Worm (Caenorhabditis elegans) whole organism, late embryonic: Measurements from ENCODE around the gene H40L08.7.

ENCODE experiments used
- C08G9.2 ChIP-seq: sonication (generic microtip); optimal IDR thresholded peaks from 2 replicates; lab custom pipeline; 2016; ENCODE audit warnings: mild to moderate bottlenecking, missing genetic modification characterization, moderate library complexity, missing compliant biosample characterization
- K02D7.2 ChIP-seq: sonication (generic microtip); optimal IDR thresholded peaks from 2 replicates; lab custom pipeline; 2017; ENCODE audit warnings: mild to moderate bottlenecking, missing genetic modification characterization, missing compliant biosample characterization
- K09A11.1 ChIP-seq: sonication (generic microtip); optimal IDR thresholded peaks from 2 replicates; lab custom pipeline; 2017; ENCODE audit warnings: antibody characterized with exemption, mild to moderate bottlenecking, missing genetic modification characterization, missing compliant biosample characterization; ENCODE audit not compliant: insufficient read depth
- T23F11.4 ChIP-seq: fragments of 200-800 bp; sonication (Bioruptor generic); optimal IDR thresholded peaks from 2 replicates; lab custom pipeline; 2018; ENCODE audit warnings: mild to moderate bottlenecking, missing genetic modification characterization, missing compliant biosample characterization
- Y22D7AL.16 ChIP-seq: sonication (generic microtip); optimal IDR thresholded peaks from 2 replicates; lab custom pipeline; 2016; ENCODE audit warnings: missing genetic modification characterization, missing compliant biosample characterization
- ahr-1 ChIP-seq: sonication (generic microtip); optimal IDR thresholded peaks from 2 replicates; lab custom pipeline; 2016; ENCODE audit warnings: missing genetic modification characterization, missing compliant biosample characterization
- ama-1 ChIP-seq: fragments of 150-350 bp; optimal IDR thresholded peaks from 2 replicates; lab custom pipeline; 2014
- ceh-14 ChIP-seq: sonication (generic microtip); optimal IDR thresholded peaks from 2 replicates; lab custom pipeline; 2016; ENCODE audit warnings: missing genotype, missing genetic modification characterization, missing compliant biosample characterization
- ceh-18 ChIP-seq: sonication (generic microtip); optimal IDR thresholded peaks from 2 replicates; lab custom pipeline; 2016; ENCODE audit warnings: missing genetic modification characterization, missing compliant biosample characterization
- ceh-22 ChIP-seq: sonication (generic microtip); optimal IDR thresholded peaks from 2 replicates; lab custom pipeline; 2017; ENCODE audit warnings: missing biosample characterization, missing genetic modification characterization
- ceh-24 ChIP-seq: sonication (generic microtip); optimal IDR thresholded peaks from 2 replicates; lab custom pipeline; 2016; ENCODE audit warnings: mild to moderate bottlenecking, missing genetic modification characterization, missing compliant biosample characterization
- ceh-30 ChIP-seq: fragments of 150-350 bp; optimal IDR thresholded peaks from 2 replicates; lab custom pipeline; 2014; ENCODE audit warnings: missing biosample characterization, missing genetic modification characterization
- ceh-31 ChIP-seq: sonication (generic microtip); optimal IDR thresholded peaks from 2 replicates; lab custom pipeline; 2016; ENCODE audit warnings: missing genetic modification characterization, missing compliant biosample characterization
- ceh-48 ChIP-seq: sonication (generic microtip); optimal IDR thresholded peaks from 2 replicates; lab custom pipeline; 2016; ENCODE audit warnings: missing genetic modification characterization, inconsistent platforms, missing compliant biosample characterization
- ceh-6 ChIP-seq: fragments of 200-800 bp; sonication (Bioruptor generic); optimal IDR thresholded peaks from 2 replicates; lab custom pipeline; 2018; ENCODE audit warnings: mild to moderate bottlenecking, missing genetic modification characterization, missing compliant biosample characterization
- che-1 ChIP-seq: sonication (generic microtip); optimal IDR thresholded peaks from 2 replicates; lab custom pipeline; 2016; ENCODE audit warnings: mild to moderate bottlenecking, missing genetic modification characterization, missing compliant biosample characterization
- elt-2 ChIP-seq: sonication (generic microtip); optimal IDR thresholded peaks from 2 replicates; lab custom pipeline; 2016; ENCODE audit warnings: missing genetic modification reagents, missing genetic modification characterization, missing compliant biosample characterization
- elt-4 ChIP-seq: sonication (generic microtip); optimal IDR thresholded peaks from 2 replicates; lab custom pipeline; 2016; ENCODE audit warnings: missing genetic modification characterization, missing compliant biosample characterization
- ets-4 ChIP-seq: sonication (generic microtip); optimal IDR thresholded peaks from 2 replicates; lab custom pipeline; 2016; ENCODE audit warnings: missing genetic modification characterization, missing compliant biosample characterization
- fax-1 ChIP-seq: sonication (generic microtip); optimal IDR thresholded peaks from 2 replicates; lab custom pipeline; 2016; ENCODE audit warnings: missing genotype, missing genetic modification characterization, missing compliant biosample characterization
- fkh-10 ChIP-seq: fragments of 150-350 bp; optimal IDR thresholded peaks from 2 replicates; lab custom pipeline; 2014; ENCODE audit warnings: missing biosample characterization, missing genetic modification reagents, missing genetic modification characterization
- fkh-6 ChIP-seq: sonication (generic microtip); optimal IDR thresholded peaks from 2 replicates; lab custom pipeline; 2016; ENCODE audit warnings: missing genetic modification characterization, missing compliant biosample characterization
- hlh-15 ChIP-seq: sonication (generic microtip); optimal IDR thresholded peaks from 2 replicates; lab custom pipeline; 2016; ENCODE audit warnings: missing genetic modification characterization, missing compliant biosample characterization
- lin-11 ChIP-seq: fragments of 200-800 bp; sonication (Bioruptor generic); optimal IDR thresholded peaks from 2 replicates; lab custom pipeline; 2018; ENCODE audit warnings: mild to moderate bottlenecking, missing genetic modification characterization, missing compliant biosample characterization
- madf-2 ChIP-seq: sonication (generic microtip); optimal IDR thresholded peaks from 2 replicates; lab custom pipeline; 2017; ENCODE audit warnings: missing genetic modification characterization, missing compliant biosample characterization
- npax-4 ChIP-seq: sonication (generic microtip); optimal IDR thresholded peaks from 2 replicates; lab custom pipeline; 2016; ENCODE audit warnings: missing genetic modification characterization, missing compliant biosample characterization
- pag-3 ChIP-seq: sonication (generic microtip); optimal IDR thresholded peaks from 2 replicates; lab custom pipeline; 2016; ENCODE audit warnings: missing compliant biosample characterization, missing genetic modification characterization, borderline replicate concordance
- pha-2 ChIP-seq: sonication (generic microtip); optimal IDR thresholded peaks from 2 replicates; lab custom pipeline; 2017; ENCODE audit warnings: mild to moderate bottlenecking, missing genetic modification characterization, missing compliant biosample characterization
- pha-4 ChIP-seq: fragments of 150-350 bp; optimal IDR thresholded peaks from 2 replicates; lab custom pipeline; 2018; ENCODE audit warnings: missing biosample characterization, missing genetic modification reagents, missing genetic modification characterization
- rnt-1 ChIP-seq: sonication (generic microtip); optimal IDR thresholded peaks from 2 replicates; lab custom pipeline; 2016; ENCODE audit warnings: missing genetic modification characterization, missing compliant biosample characterization
- sdc-2 ChIP-seq: sonication (generic microtip); optimal IDR thresholded peaks from 2 replicates; lab custom pipeline; 2016; ENCODE audit warnings: missing genotype, missing genetic modification characterization, missing compliant biosample characterization
- sox-4 ChIP-seq: sonication (generic microtip); optimal IDR thresholded peaks from 2 replicates; lab custom pipeline; 2017; ENCODE audit warnings: mild to moderate bottlenecking, missing genetic modification characterization, inconsistent platforms, missing compliant biosample characterization
- syd-9 ChIP-seq: sonication (generic microtip); optimal IDR thresholded peaks from 2 replicates; lab custom pipeline; 2016; ENCODE audit warnings: mild to moderate bottlenecking, missing genetic modification characterization, moderate library complexity, missing compliant biosample characterization
- tbx-2 ChIP-seq: sonication (generic microtip); optimal IDR thresholded peaks from 2 replicates; lab custom pipeline; 2016; ENCODE audit warnings: missing genetic modification characterization, missing compliant biosample characterization
- ttx-3 ChIP-seq: sonication (generic microtip); optimal IDR thresholded peaks from 2 replicates; lab custom pipeline; 2016; ENCODE audit warnings: missing genetic modification reagents, missing genetic modification characterization, missing compliant biosample characterization
- unc-3 ChIP-seq, 2 experiments: fragments of 200-800 bp in 1 of 2; sonication (Bioruptor generic) in 1 of 2; sonication (generic microtip) in 1 of 2; conservative IDR thresholded peaks in 1 of 2; optimal IDR thresholded peaks in 1 of 2; 2 replicates each; pipeline versions ENCODE4 v1.3.6 to Lab custom; 2016 to 2022; ENCODE audit warnings: missing compliant biosample characterization in 2 of 2, missing genetic modification characterization in 2 of 2, missing genetic modification reagents in 1 of 2
- unc-55 ChIP-seq: sonication (generic microtip); optimal IDR thresholded peaks from 2 replicates; lab custom pipeline; 2017; ENCODE audit warnings: missing biosample characterization, missing genetic modification reagents, missing genetic modification characterization
- unc-86 ChIP-seq: sonication (generic microtip); optimal IDR thresholded peaks from 2 replicates; lab custom pipeline; 2016; ENCODE audit warnings: missing genetic modification characterization, missing compliant biosample characterization
- ztf-16 ChIP-seq: sonication (generic microtip); optimal IDR thresholded peaks from 2 replicates; lab custom pipeline; 2017; ENCODE audit warnings: missing genetic modification characterization, missing compliant biosample characterization

The H40L08.7 gene

ce11 chrX:15039696-15040212, 37.8 kb downstream of the H40L08.7 start:
- TF ChIP-seq npax-4 (tag; lab: Kevin White, UChicago) (no peak), hlh-15 (tag; lab: Kevin White, UChicago) (no peak), che-1 (tag; lab: Kevin White, UChicago) (no peak), pag-3 (tag; lab: Kevin White, UChicago) (no peak), ama-1 (no peak), ceh-22 (no peak), syd-9 (no peak), fkh-6 (tag; lab: Kevin White, UChicago) (no peak)

- TF ChIP-seq C08G9.2 (no peak), lin-11 (tag; lab: Kevin White, UChicago) (no peak), unc-86 (no peak), T23F11.4 (GFP tag; lab: Kevin White, UChicago) (no peak), ceh-14 (tag; lab: Kevin White, UChicago) (no peak), ceh-22 (no peak), sox-4 (tag; lab: Kevin White, UChicago) (no peak), sdc-2 (tag; lab: Kevin White, UChicago) (no peak), ceh-30 (tag; lab: Kevin White, UChicago) (no peak), npax-4 (tag; lab: Kevin White, UChicago) (no peak), unc-3 (GFP tag; conservative IDR thresholded peaks at IDR 0.05; lab: Robert Waterston, UW) (no peak), unc-3 (tag; optimal IDR thresholded peaks at IDR 0.05; lab: Kevin White, UChicago) (no peak)
- TF ChIP-seq, all 69 proteins: peak for 0
Measured at ce11 chrX:15039029-15039695, 38.4 kb downstream of the H40L08.7 start.

ce11 chrX:15036287-15036686, 41.3 kb downstream of the H40L08.7 start:
- no peak for TF ChIP-seq lin-11 (tag; lab: Kevin White, UChicago)
- TF ChIP-seq pha-2 = no peak
- no peak for TF ChIP-seq ahr-1 (tag; lab: Kevin White, UChicago)
- TF ChIP-seq fkh-10 (GFP tag; lab: Kevin White, UChicago) = no peak
- TF ChIP-seq npax-4 (tag; lab: Kevin White, UChicago) = no peak
- TF ChIP-seq, all 69 proteins: peak for 0

ce11 chrX:15035748-15036147, 41.8 kb downstream of the H40L08.7 start:
- TF ChIP-seq ceh-31 (tag; lab: Kevin White, UChicago) = no peak
- no peak for TF ChIP-seq Y22D7AL.16 (tag; lab: Kevin White, UChicago)
- no peak for TF ChIP-seq rnt-1 (tag; lab: Kevin White, UChicago)
- no peak for TF ChIP-seq fax-1 (tag; lab: Kevin White, UChicago)
- TF ChIP-seq ceh-14 (tag; lab: Kevin White, UChicago) = no peak
- no peak for TF ChIP-seq ama-1
- no peak for TF ChIP-seq K09A11.1 (tag; lab: Kevin White, UChicago)
- no peak for TF ChIP-seq pha-4 (tag; lab: Kevin White, UChicago)
- TF ChIP-seq ets-4 (tag; lab: Kevin White, UChicago) = no peak
- TF ChIP-seq npax-4 (tag; lab: Kevin White, UChicago) = no peak
- TF ChIP-seq ceh-6 (GFP tag; lab: Kevin White, UChicago) = no peak
- no peak for TF ChIP-seq ztf-16 (tag; lab: Kevin White, UChicago)
- no peak for TF ChIP-seq C08G9.2
- TF ChIP-seq ttx-3 = no peak
- no peak for TF ChIP-seq ceh-30 (tag; lab: Kevin White, UChicago)
- no peak for TF ChIP-seq ceh-24 (tag; lab: Kevin White, UChicago)
- no peak for TF ChIP-seq ceh-18

- no peak for TF ChIP-seq pha-4 (tag; lab: Kevin White, UChicago)
- TF ChIP-seq C08G9.2 = no peak
- no peak for TF ChIP-seq unc-55 (GFP tag; lab: Kevin White, UChicago)
- no peak for TF ChIP-seq tbx-2 (tag; lab: Kevin White, UChicago)
- TF ChIP-seq syd-9 = no peak
- no peak for TF ChIP-seq ceh-48 (tag; lab: Kevin White, UChicago)
- TF ChIP-seq unc-3 (GFP tag; conservative IDR thresholded peaks at IDR 0.05; lab: Robert Waterston, UW) = no peak
- TF ChIP-seq unc-3 (tag; optimal IDR thresholded peaks at IDR 0.05; lab: Kevin White, UChicago) = no peak
- no peak for TF ChIP-seq K02D7.2
- TF ChIP-seq pha-2 = no peak
- no peak for TF ChIP-seq sox-4 (tag; lab: Kevin White, UChicago)
- no peak for TF ChIP-seq elt-2 (tag; lab: Kevin White, UChicago)
- TF ChIP-seq unc-86 = no peak
- TF ChIP-seq rnt-1 (tag; lab: Kevin White, UChicago) = no peak
- TF ChIP-seq ceh-31 (tag; lab: Kevin White, UChicago) = no peak
- TF ChIP-seq elt-4 = no peak
- no peak for TF ChIP-seq madf-2
Measured at ce11 chrX:15034787-15035186, 42.8 kb downstream of the H40L08.7 start, which contains the start of gene dsc-1. Gene dsc-1 (minus strand): TSS chrX:15034832.
